Fruit fly (Drosophila melanogaster): ENCODE measurements around the gene CG32214.
A peak's percentile ranks its signal among the peaks of the same experiment; 100 is the strongest.

Gene CG32214

dm6 chr3L:19516547-19516946 lies 49.4 kb downstream of the CG32214 start (continued):
- TF ChIP-seq CG8119 (GFP tag; IDR thresholded peaks at IDR 0.05) (no peak), pdm3 (GFP tag; optimal IDR thresholded peaks at IDR 0.05) (peak; percentile 60), vri (GFP tag; optimal IDR thresholded peaks at IDR 0.05) (no peak), CG8319 (GFP tag; optimal IDR thresholded peaks at IDR 0.05) (peak; percentile 39), CG11294 (GFP tag; IDR thresholded peaks at IDR 0.05) (no peak), net (GFP tag; optimal IDR thresholded peaks at IDR 0.05) (peak; percentile 29), svp (GFP tag) (peak; percentile 64), CG1621 (tag; optimal IDR thresholded peaks at IDR 0.05) (no peak), CG16779 (tag; optimal IDR thresholded peaks at IDR 0.05) (no peak), achi (GFP tag; optimal IDR thresholded peaks at IDR 0.05) (no peak), CG8632 (GFP tag; optimal IDR thresholded peaks at IDR 0.05) (no peak), CG11762 (GFP tag; optimal IDR thresholded peaks at IDR 0.05; ENCODE audit: insufficient read depth) (peak; percentile 43), CG31627 (GFP tag; optimal IDR thresholded peaks at IDR 0.05) (peak; percentile 75), CG6808 (GFP tag; optimal IDR thresholded peaks at IDR 0.05) (no peak), CG11902 (GFP tag; optimal IDR thresholded peaks at IDR 0.05) (peak; percentile 63), ss (GFP tag; optimal IDR thresholded peaks at IDR 0.05) (no peak), esn (GFP tag; optimal IDR thresholded peaks at IDR 0.05) (no peak), acj6 (GFP tag; optimal IDR thresholded peaks at IDR 0.05) (peak; percentile 40), CG6163 (GFP tag; IDR thresholded peaks at IDR 0.05) (peak; percentile 85), dac (GFP tag; optimal IDR thresholded peaks at IDR 0.05) (peak; percentile 32), Lpt (GFP tag; optimal IDR thresholded peaks at IDR 0.05) (no peak), Sox15 (GFP tag; optimal IDR thresholded peaks at IDR 0.05) (peak; percentile 34), Eip78C (GFP tag) (peak; percentile 79), Ets96B (tag; optimal IDR thresholded peaks at IDR 0.05) (no peak)
